Worm (Caenorhabditis elegans) whole organism, L1 larva: ENCODE results near the gene C29F7.2.

ENCODE experiments used
- aly-2 ChIP-seq: fragments of 150-350 bp; optimal IDR thresholded peaks from 2 replicates; lab custom pipeline; 2014; ENCODE audit warnings: missing biosample characterization, missing genetic modification characterization
- blmp-1 ChIP-seq: fragments of 150-350 bp; optimal IDR thresholded peaks from 2 replicates; lab custom pipeline; 2014; ENCODE audit warnings: missing biosample characterization, missing genetic modification characterization
- elt-3 ChIP-seq, 6 experiments: fragments of 150-350 bp in 1 of 6; sonication (generic microtip); optimal IDR thresholded peaks; 2 replicates each; lab custom pipeline; 2017 to 2018; ENCODE audit warnings: missing biosample characterization in 6 of 6, missing genetic modification characterization in 6 of 6, inconsistent platforms in 1 of 6
- lin-35 ChIP-seq, 2 experiments: fragments of 150-350 bp; optimal IDR thresholded peaks; 2 replicates each; lab custom pipeline; 2014; ENCODE audit warnings: missing biosample characterization in 2 of 2, missing genetic modification characterization in 2 of 2, missing genetic modification reagents in 2 of 2
- mep-1 ChIP-seq: fragments of 150-350 bp; optimal IDR thresholded peaks from 2 replicates; lab custom pipeline; 2014; ENCODE audit warnings: missing biosample characterization, missing genetic modification characterization
- nhr-11 ChIP-seq: fragments of 150-350 bp; optimal IDR thresholded peaks from 2 replicates; lab custom pipeline; 2014; ENCODE audit warnings: missing biosample characterization, missing genetic modification characterization
- nhr-76 ChIP-seq: sonication (generic microtip); optimal IDR thresholded peaks from 2 replicates; lab custom pipeline; 2017; ENCODE audit warnings: missing biosample characterization, missing genetic modification characterization
- pqm-1 ChIP-seq: sonication (generic microtip); optimal IDR thresholded peaks from 3 replicates; lab custom pipeline; 2017; ENCODE audit warnings: missing biosample characterization, missing genetic modification characterization
- unc-130 ChIP-seq: fragments of 150-350 bp; optimal IDR thresholded peaks from 2 replicates; lab custom pipeline; 2017; ENCODE audit warnings: missing biosample characterization, missing genetic modification characterization, inconsistent platforms

DNA sequence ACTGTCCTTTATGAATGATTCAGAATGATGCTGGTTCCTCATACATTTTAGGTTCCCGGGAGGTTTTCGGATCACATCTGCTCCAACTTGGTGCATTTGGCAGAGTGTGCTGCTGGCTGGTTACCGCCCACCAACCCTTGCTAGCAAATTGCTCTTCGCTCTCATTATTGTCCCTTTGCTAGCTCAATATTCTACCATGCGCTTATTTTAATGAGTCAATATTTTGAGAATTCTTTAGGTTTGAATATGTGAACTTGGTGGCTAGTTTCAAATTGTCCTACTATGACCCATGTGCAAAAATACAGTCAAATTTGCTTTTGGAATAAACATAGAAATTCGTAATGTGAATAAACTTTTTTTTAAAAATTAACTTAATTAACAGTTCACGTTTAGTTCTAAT is 19.2 kb downstream of the C29F7.2 start:
- TF ChIP-seq elt-3 (tag; optimal IDR thresholded peaks at IDR 0.05; lab: Kevin White, UChicago) (no peak), unc-130 (tag; lab: Kevin White, UChicago) (no peak), aly-2 (tag; lab: Kevin White, UChicago) (no peak), mep-1 (tag; lab: Kevin White, UChicago) (no peak), nhr-76 (tag; lab: Kevin White, UChicago) (no peak), pqm-1 (tag; lab: Kevin White, UChicago) (no peak), lin-35 (GFP tag; optimal IDR thresholded peaks at IDR 0.05; lab: Kevin White, UChicago) (no peak), nhr-11 (tag; lab: Kevin White, UChicago) (no peak), blmp-1 (tag; lab: Kevin White, UChicago) (no peak)
